Fruit fly (Drosophila melanogaster): ENCODE data around the gene CG7168.

- TF ChIP-seq gl (tag; optimal IDR thresholded peaks at IDR 0.05) (no peak), CG32121 (GFP tag; IDR thresholded peaks at IDR 0.05) (no peak), CG15710 (tag; optimal IDR thresholded peaks at IDR 0.05) (no peak), Snoo (tag; optimal IDR thresholded peaks at IDR 0.05) (peak; percentile 34), CG8301 (tag; optimal IDR thresholded peaks at IDR 0.05) (no peak), EcR (GFP tag; optimal IDR thresholded peaks at IDR 0.05) (peak; percentile 15), CG8159 (tag; optimal IDR thresholded peaks at IDR 0.05) (no peak), Pif1A (GFP tag; optimal IDR thresholded peaks at IDR 0.05) (peak; percentile 38), D1 (tag; optimal IDR thresholded peaks at IDR 0.05) (no peak), rn (GFP tag; IDR thresholded peaks at IDR 0.05) (no peak), CG9948 (tag; optimal IDR thresholded peaks at IDR 0.05) (no peak)
Measured at dm6 chr3R:18242089-18242955, 16.4 kb upstream of the CG7168 start, which contains the start of the genes CG7156 and 14-3-3epsilon.
